Worm (Caenorhabditis elegans) whole organism, young adult: ENCODE data around the gene F27B3.8.

ENCODE experiments used
- B0035.1 ChIP-seq: sonication (generic microtip); optimal IDR thresholded peaks from 2 replicates; lab custom pipeline; 2016; ENCODE audit warnings: missing genetic modification characterization, mild to moderate bottlenecking, missing compliant biosample characterization, missing genotype, missing genetic modification reagents
- B0336.3 ChIP-seq: fragments of 200-800 bp; sonication (Bioruptor generic); IDR thresholded peaks from 2 replicates; pipeline ENCODE4 v1.3.6; 2022; ENCODE audit warnings: missing genetic modification characterization, missing compliant biosample characterization
- D2030.7 ChIP-seq: fragments of 200-800 bp; sonication (Bioruptor generic); IDR thresholded peaks from 2 replicates; pipeline ENCODE4 v1.3.6; 2022; ENCODE audit warnings: missing genetic modification reagents, missing genetic modification characterization, missing compliant biosample characterization
- F22D6.2 ChIP-seq: sonication (generic microtip); optimal IDR thresholded peaks from 2 replicates; lab custom pipeline; 2016; ENCODE audit warnings: mild to moderate bottlenecking, missing genetic modification characterization, missing compliant biosample characterization
- F23B12.7 ChIP-seq: sonication (generic microtip); optimal IDR thresholded peaks from 2 replicates; lab custom pipeline; 2017; ENCODE audit warnings: missing genetic modification characterization, mild to moderate bottlenecking, missing compliant biosample characterization, antibody characterized with exemption, moderate library complexity; ENCODE audit not compliant: insufficient read depth
- F33H1.4 ChIP-seq: fragments of 200-800 bp; sonication (Bioruptor generic); IDR thresholded peaks from 2 replicates; pipeline ENCODE4 v1.3.6; 2022; ENCODE audit warnings: missing genetic modification reagents, missing genetic modification characterization, missing compliant biosample characterization
- F37B4.10 ChIP-seq: fragments of 200-800 bp; sonication (Bioruptor generic); IDR thresholded peaks from 2 replicates; pipeline ENCODE4 v1.3.6; 2022; ENCODE audit warnings: missing genetic modification characterization, missing compliant biosample characterization
- K12H6.12 ChIP-seq: fragments of 200-800 bp; sonication (Bioruptor generic); optimal IDR thresholded peaks from 2 replicates; lab custom pipeline; 2018; ENCODE audit warnings: mild to moderate bottlenecking, missing genetic modification characterization, missing compliant biosample characterization
- T26A5.8 ChIP-seq: sonication (generic microtip); optimal IDR thresholded peaks from 2 replicates; lab custom pipeline; 2016; ENCODE audit warnings: missing genetic modification characterization, missing compliant biosample characterization
- Y53G8AR.9 ChIP-seq: fragments of 200-800 bp; sonication (Bioruptor generic); conservative IDR thresholded peaks from 2 replicates; pipeline ENCODE4 v1.3.6; 2022; ENCODE audit warnings: missing genetic modification reagents, missing genetic modification characterization, missing compliant biosample characterization
- Y67H2A.10 ChIP-seq: fragments of 200-800 bp; sonication (Bioruptor generic); conservative IDR thresholded peaks from 2 replicates; pipeline ENCODE4 v1.3.6; 2022; ENCODE audit warnings: missing genetic modification reagents, missing genetic modification characterization, missing compliant biosample characterization
- ZK185.1 ChIP-seq: sonication (generic microtip); optimal IDR thresholded peaks from 2 replicates; lab custom pipeline; 2016; ENCODE audit warnings: mild to moderate bottlenecking, missing genetic modification characterization, missing compliant biosample characterization; ENCODE audit not compliant: poor library complexity, severe bottlenecking
- attf-3 ChIP-seq: fragments of 200-800 bp; sonication (Bioruptor generic); conservative IDR thresholded peaks from 2 replicates; pipeline ENCODE4 v1.3.6; 2022; ENCODE audit warnings: missing genetic modification reagents, missing genetic modification characterization, missing compliant biosample characterization
- attf-5 ChIP-seq: fragments of 200-800 bp; sonication (Bioruptor generic); optimal IDR thresholded peaks from 2 replicates; lab custom pipeline; 2018; ENCODE audit warnings: mild to moderate bottlenecking, missing genetic modification characterization, missing compliant biosample characterization
- ceh-27 ChIP-seq: fragments of 200-800 bp; sonication (Bioruptor generic); optimal IDR thresholded peaks from 2 replicates; lab custom pipeline; 2018; ENCODE audit warnings: mild to moderate bottlenecking, missing genetic modification characterization, moderate library complexity, missing compliant biosample characterization
- ceh-91 ChIP-seq: fragments of 200-800 bp; sonication (Bioruptor generic); IDR thresholded peaks from 2 replicates; pipeline ENCODE4 v1.3.6; 2022; ENCODE audit warnings: missing genetic modification reagents, missing genetic modification characterization, missing compliant biosample characterization
- dox-1 ChIP-seq: fragments of 200-800 bp; sonication (Bioruptor generic); IDR thresholded peaks from 2 replicates; pipeline ENCODE4 v1.3.6; 2022; ENCODE audit warnings: missing genetic modification reagents, missing genetic modification characterization, missing compliant biosample characterization
- efl-1 ChIP-seq: fragments of 150-350 bp; optimal IDR thresholded peaks from 2 replicates; lab custom pipeline; 2014; ENCODE audit warnings: missing biosample characterization, missing genetic modification reagents, missing genetic modification characterization
- egl-18 ChIP-seq: fragments of 200-800 bp; sonication (Bioruptor generic); IDR thresholded peaks from 2 replicates; pipeline ENCODE4 v1.3.6; 2022; ENCODE audit warnings: missing genetic modification reagents, missing genetic modification characterization, missing compliant biosample characterization
- hmg-20 ChIP-seq: fragments of 200-800 bp; sonication (Bioruptor generic); IDR thresholded peaks from 2 replicates; pipeline ENCODE4 v1.3.6; 2022; ENCODE audit warnings: missing genetic modification reagents, missing genetic modification characterization, missing compliant biosample characterization
- let-607 ChIP-seq, 2 experiments: fragments of 200-800 bp in 1 of 2; sonication (Bioruptor generic) in 1 of 2; sonication (generic microtip) in 1 of 2; optimal IDR thresholded peaks; 2 replicates each; lab custom pipeline; 2016 to 2018; ENCODE audit warnings: mild to moderate bottlenecking in 2 of 2, missing compliant biosample characterization in 2 of 2, missing genetic modification characterization in 2 of 2, moderate library complexity in 2 of 2, missing genotype in 1 of 2
- lin-26 ChIP-seq: fragments of 200-800 bp; sonication (Bioruptor generic); IDR thresholded peaks from 2 replicates; pipeline ENCODE4 v1.3.6; 2022; ENCODE audit warnings: missing genetic modification reagents, missing genetic modification characterization, missing compliant biosample characterization
- lin-40 ChIP-seq: sonication (generic microtip); optimal IDR thresholded peaks from 2 replicates; lab custom pipeline; 2016; ENCODE audit warnings: missing genetic modification characterization, mild to moderate bottlenecking, missing compliant biosample characterization, missing genotype, missing genetic modification reagents
- lin-54 ChIP-seq: fragments of 200-800 bp; sonication (Bioruptor generic); optimal IDR thresholded peaks from 2 replicates; lab custom pipeline; 2018; ENCODE audit warnings: mild to moderate bottlenecking, missing genetic modification characterization, missing compliant biosample characterization
- lsl-1 ChIP-seq: fragments of 200-800 bp; sonication (Bioruptor generic); optimal IDR thresholded peaks from 2 replicates; lab custom pipeline; 2018; ENCODE audit warnings: mild to moderate bottlenecking, missing genetic modification characterization, moderate library complexity, missing compliant biosample characterization
- madf-10 ChIP-seq: sonication (generic microtip); optimal IDR thresholded peaks from 2 replicates; lab custom pipeline; 2016; ENCODE audit warnings: mild to moderate bottlenecking, missing genetic modification characterization, missing compliant biosample characterization
- madf-6 ChIP-seq: fragments of 200-800 bp; sonication (Bioruptor generic); IDR thresholded peaks from 2 replicates; pipeline ENCODE4 v1.3.6; 2022; ENCODE audit warnings: missing genetic modification reagents, missing genetic modification characterization, missing compliant biosample characterization
- madf-8 ChIP-seq: fragments of 200-800 bp; sonication (Bioruptor generic); conservative IDR thresholded peaks from 2 replicates; pipeline ENCODE4 v1.3.6; 2022; ENCODE audit warnings: missing genetic modification reagents, missing genetic modification characterization, missing compliant biosample characterization
- mcd-1 ChIP-seq: fragments of 200-800 bp; sonication (Bioruptor generic); IDR thresholded peaks from 2 replicates; pipeline ENCODE4 v1.3.6; 2022; ENCODE audit warnings: missing genetic modification reagents, missing genetic modification characterization, missing compliant biosample characterization
- nfyb-1 ChIP-seq: fragments of 200-800 bp; sonication (Bioruptor generic); IDR thresholded peaks from 2 replicates; pipeline ENCODE4 v1.3.6; 2022; ENCODE audit warnings: missing genetic modification reagents, missing genetic modification characterization, missing compliant biosample characterization
- nhr-179 ChIP-seq: sonication (generic microtip); optimal IDR thresholded peaks from 2 replicates; lab custom pipeline; 2016; ENCODE audit warnings: mild to moderate bottlenecking, missing genetic modification characterization, missing compliant biosample characterization
- nhr-27 ChIP-seq: fragments of 200-800 bp; sonication (Bioruptor generic); optimal IDR thresholded peaks from 2 replicates; lab custom pipeline; 2018; ENCODE audit warnings: mild to moderate bottlenecking, missing genetic modification characterization, moderate library complexity, missing compliant biosample characterization
- nhr-80 ChIP-seq: sonication (generic microtip); optimal IDR thresholded peaks from 2 replicates; lab custom pipeline; 2016; ENCODE audit warnings: missing genetic modification characterization, missing compliant biosample characterization
- pbrm-1 ChIP-seq: fragments of 200-800 bp; sonication (Bioruptor generic); IDR thresholded peaks from 2 replicates; pipeline ENCODE4 v1.3.6; 2022; ENCODE audit warnings: missing genetic modification reagents, missing genetic modification characterization, missing compliant biosample characterization
- sea-2 ChIP-seq: fragments of 200-800 bp; sonication (Bioruptor generic); IDR thresholded peaks from 2 replicates; pipeline ENCODE4 v1.3.6; 2022; ENCODE audit warnings: missing genetic modification characterization, missing compliant biosample characterization
- snpc-1.3 ChIP-seq: sonication (generic microtip); optimal IDR thresholded peaks from 2 replicates; lab custom pipeline; 2017; ENCODE audit warnings: missing genetic modification characterization, mild to moderate bottlenecking, missing compliant biosample characterization, antibody characterized with exemption, moderate library complexity, missing genotype, missing genetic modification reagents; ENCODE audit not compliant: insufficient read depth
- sptf-2 ChIP-seq: fragments of 200-800 bp; sonication (Bioruptor generic); optimal IDR thresholded peaks from 2 replicates; lab custom pipeline; 2018; ENCODE audit warnings: mild to moderate bottlenecking, missing genetic modification characterization, missing compliant biosample characterization
- tbp1 ChIP-seq: fragments of 200-800 bp; sonication (Bioruptor generic); optimal IDR thresholded peaks from 2 replicates; lab custom pipeline; 2018; ENCODE audit warnings: mild to moderate bottlenecking, missing genetic modification characterization, missing compliant biosample characterization
- tlf-1 ChIP-seq: fragments of 200-800 bp; sonication (Bioruptor generic); optimal IDR thresholded peaks from 2 replicates; lab custom pipeline; 2018; ENCODE audit warnings: mild to moderate bottlenecking, missing genetic modification characterization, missing compliant biosample characterization
- xnd-1 ChIP-seq: sonication (generic microtip); optimal IDR thresholded peaks from 2 replicates; lab custom pipeline; 2016; ENCODE audit warnings: missing genotype, missing genetic modification reagents, missing genetic modification characterization, missing compliant biosample characterization
- zfh-2 ChIP-seq: fragments of 200-800 bp; sonication (Bioruptor generic); conservative IDR thresholded peaks from 2 replicates; pipeline ENCODE4 v1.3.6; 2022; ENCODE audit warnings: missing genetic modification reagents, missing genetic modification characterization, missing compliant biosample characterization
- ztf-18 ChIP-seq: sonication (generic microtip); optimal IDR thresholded peaks from 2 replicates; lab custom pipeline; 2016; ENCODE audit warnings: missing genotype, mild to moderate bottlenecking, missing genetic modification characterization, missing compliant biosample characterization
- ztf-26 ChIP-seq: sonication (generic microtip); optimal IDR thresholded peaks from 2 replicates; lab custom pipeline; 2017; ENCODE audit warnings: missing genetic modification characterization, missing compliant biosample characterization

The F27B3.8 gene

ce11 chrIII:6607067-6607466 lies 27.6 kb downstream of the F27B3.8 start:
- TF ChIP-seq sptf-2 (GFP tag; lab: Kevin White, UChicago) (no peak), zfh-2 (0 out of 2 replicates have a peak, but pooled peaks have one; percentile 6), madf-6 (0 out of 2 replicates have a peak, but pooled peaks have one; percentile 10)

- TF ChIP-seq K12H6.12 = no peak
- TF ChIP-seq lin-26 (GFP tag; lab: Robert Waterston, UW) = peak; percentile 56; the same call in 1 of the 2 replicates
- TF ChIP-seq, all 124 proteins: peak for 1
Observed at ce11 chrIII:6607646-6608045, 28.1 kb downstream of the F27B3.8 start.

- TF ChIP-seq xnd-1 (tag; lab: Kevin White, UChicago) = peak; percentile 16
- no peak for TF ChIP-seq sea-2
- peak; percentile 42; the same call in 1 of the 2 replicates for TF ChIP-seq pbrm-1 (GFP tag; lab: Robert Waterston, UW)
- no peak for TF ChIP-seq lin-26 (GFP tag; lab: Robert Waterston, UW)
- peak; percentile 76 for TF ChIP-seq madf-6
- no peak for TF ChIP-seq nhr-27 (tag; lab: Kevin White, UChicago)
- TF ChIP-seq attf-5 (GFP tag; lab: Kevin White, UChicago) = peak; percentile 64
- peak; percentile 81 for TF ChIP-seq F23B12.7 (tag; lab: Kevin White, UChicago)
- peak; percentile 53 for TF ChIP-seq snpc-1.3 (tag; lab: Kevin White, UChicago)
- no peak for TF ChIP-seq zfh-2
- peak; percentile 37 for TF ChIP-seq lin-40 (tag; lab: Kevin White, UChicago)
- TF ChIP-seq tbp1 (GFP tag; lab: Kevin White, UChicago) = peak; percentile 54
- TF ChIP-seq lsl-1 (GFP tag; lab: Kevin White, UChicago) = peak; percentile 62
- peak; percentile 57 for TF ChIP-seq ZK185.1 (tag; lab: Kevin White, UChicago)
- peak; percentile 70 for TF ChIP-seq mcd-1 (GFP tag; lab: Robert Waterston, UW)
- 0 out of 2 replicates have a peak, but pooled peaks have one; percentile 18 for TF ChIP-seq Y53G8AR.9 (GFP tag; lab: Robert Waterston, UW)
- TF ChIP-seq madf-8 = peak; percentile 12; the same call in 1 of the 2 replicates
- TF ChIP-seq attf-3 (GFP tag; lab: Robert Waterston, UW) = no peak
- TF ChIP-seq hmg-20 = no peak
- TF ChIP-seq Y67H2A.10 (GFP tag; lab: Robert Waterston, UW) = no peak
- peak; percentile 44; the same call in 1 of the 2 replicates for TF ChIP-seq ceh-91 (GFP tag; lab: Robert Waterston, UW)
- no peak for TF ChIP-seq ztf-26
- TF ChIP-seq efl-1 (GFP tag; lab: Kevin White, UChicago) = peak; percentile 92
- peak; percentile 50 for TF ChIP-seq ceh-27 (GFP tag; lab: Kevin White, UChicago)
- TF ChIP-seq lin-54 = peak; percentile 98
- TF ChIP-seq B0336.3 (GFP tag; lab: Robert Waterston, UW) = no peak
- TF ChIP-seq D2030.7 (GFP tag; lab: Robert Waterston, UW) = peak; percentile 43; the same call in 1 of the 2 replicates
- peak; percentile 37 for TF ChIP-seq tlf-1 (GFP tag; lab: Kevin White, UChicago)
- TF ChIP-seq madf-10 (tag; lab: Kevin White, UChicago) = no peak
- TF ChIP-seq F33H1.4 (GFP tag; lab: Robert Waterston, UW) = peak; percentile 92
- no peak for TF ChIP-seq B0035.1 (tag; lab: Kevin White, UChicago)
- no peak; the same call in 1 of the 2 replicates for TF ChIP-seq dox-1 (GFP tag; lab: Robert Waterston, UW)
- TF ChIP-seq T26A5.8 (tag; lab: Kevin White, UChicago) = no peak
- no peak for TF ChIP-seq F37B4.10 (GFP tag; lab: Robert Waterston, UW)
- peak; percentile 38 for TF ChIP-seq nhr-80 (tag; lab: Kevin White, UChicago)
- TF ChIP-seq nhr-179 (tag; lab: Kevin White, UChicago) = no peak
- TF ChIP-seq let-607 (tag; optimal IDR thresholded peaks at IDR 0.05; lab: Kevin White, UChicago) = peak in 1 of 2 experiments; percentile 17
- TF ChIP-seq egl-18 = no peak
- peak; percentile 52; the same call in 1 of the 2 replicates for TF ChIP-seq nfyb-1 (GFP tag; lab: Robert Waterston, UW)
- no peak for TF ChIP-seq F22D6.2 (tag; lab: Kevin White, UChicago)
- TF ChIP-seq ztf-18 (tag; lab: Kevin White, UChicago) = peak; percentile 25
Observed at ce11 chrIII:6608101-6608672, 28.7 kb downstream of the F27B3.8 start, which contains the start of the genes mdh-2 and F20H11.4. TSS of gene mdh-2 (minus strand) at chrIII:6608106. TSS of gene F20H11.4 (plus strand) at chrIII:6608622.
